Worm (Caenorhabditis elegans): ENCODE measurements around the gene cyp-13A2.

cyp-13A2 gene

ce11 chrII:9781842-9782241 lies 5.6 kb downstream of the cyp-13A2 start, which contains the start of gene cyp-13A1:
Gene cyp-13A1, minus strand, starts transcription at chrII:9781997.
- peak; percentile 55 for TF ChIP-seq nhr-80 (tag; optimal IDR thresholded peaks at IDR 0.05)
- no peak for TF ChIP-seq snpc-4 (GFP tag; optimal IDR thresholded peaks at IDR 0.05)
- TF ChIP-seq snpc-4 (tag; optimal IDR thresholded peaks at IDR 0.05) = no peak
- no peak for TF ChIP-seq Y53G8AR.9 (GFP tag; conservative IDR thresholded peaks at IDR 0.05)
- TF ChIP-seq attf-5 (GFP tag; optimal IDR thresholded peaks at IDR 0.05) = no peak
- no peak for TF ChIP-seq hrde-1 (tag; optimal IDR thresholded peaks at IDR 0.05; ENCODE audit: borderline replicate concordance)
- no peak for TF ChIP-seq rpc-1 (optimal IDR thresholded peaks at IDR 0.05)
- no peak for TF ChIP-seq rpc-1 (tag; optimal IDR thresholded peaks at IDR 0.05)

- TF ChIP-seq Y53G8AR.9 (GFP tag; conservative IDR thresholded peaks at IDR 0.05) (no peak), lin-40 (tag; optimal IDR thresholded peaks at IDR 0.05) (no peak), cebp-2 (GFP tag; IDR thresholded peaks at IDR 0.05) (no peak), sptf-2 (GFP tag; optimal IDR thresholded peaks at IDR 0.05) (no peak), nfya-2 (GFP tag; IDR thresholded peaks at IDR 0.05) (no peak), unc-62 (GFP tag; optimal IDR thresholded peaks at IDR 0.05) (no peak), ceh-27 (GFP tag; optimal IDR thresholded peaks at IDR 0.05) (no peak), lin-35 (GFP tag; optimal IDR thresholded peaks at IDR 0.05) (no peak), Y79H2A.3 (GFP tag; conservative IDR thresholded peaks at IDR 0.05) (no peak), zfh-2 (GFP tag; conservative IDR thresholded peaks at IDR 0.05) (no peak), B0261.1 (tag; optimal IDR thresholded peaks at IDR 0.05) (no peak), tbp1 (GFP tag; optimal IDR thresholded peaks at IDR 0.05) (no peak), C17E4.6 (GFP tag; IDR thresholded peaks at IDR 0.05) (no peak)
These were observed 8.9 kb downstream of the cyp-13A2 start for ce11 chrII:9778495-9778894.

ce11 chrII:9775790-9776189 lies 11.6 kb downstream of the cyp-13A2 start, which contains the start of gene T10B9.9:
Gene T10B9.9, minus strand, starts transcription at chrII:9775890.
- TF ChIP-seq snpc-4 (GFP tag; optimal IDR thresholded peaks at IDR 0.05) (no peak), snpc-4 (tag; optimal IDR thresholded peaks at IDR 0.05) (no peak), B0261.1 (tag; optimal IDR thresholded peaks at IDR 0.05) (no peak), hmg-20 (GFP tag; IDR thresholded peaks at IDR 0.05) (no peak), mes-4 (tag; optimal IDR thresholded peaks at IDR 0.05) (no peak), B0336.3 (GFP tag; IDR thresholded peaks at IDR 0.05) (no peak), nfya-1 (tag; optimal IDR thresholded peaks at IDR 0.05; ENCODE audit: borderline replicate concordance, insufficient read depth) (no peak), Y67H2A.10 (GFP tag; conservative IDR thresholded peaks at IDR 0.05) (no peak), cebp-1 (GFP tag; IDR thresholded peaks at IDR 0.05) (no peak), cebp-1 (tag; optimal IDR thresholded peaks at IDR 0.05) (no peak), ztf-26 (tag; optimal IDR thresholded peaks at IDR 0.05) (no peak), F22D6.2 (tag; optimal IDR thresholded peaks at IDR 0.05) (no peak), lag-1 (GFP tag; IDR thresholded peaks at IDR 0.05) (no peak), ceh-58 (GFP tag; IDR thresholded peaks at IDR 0.05) (no peak)

DNA sequence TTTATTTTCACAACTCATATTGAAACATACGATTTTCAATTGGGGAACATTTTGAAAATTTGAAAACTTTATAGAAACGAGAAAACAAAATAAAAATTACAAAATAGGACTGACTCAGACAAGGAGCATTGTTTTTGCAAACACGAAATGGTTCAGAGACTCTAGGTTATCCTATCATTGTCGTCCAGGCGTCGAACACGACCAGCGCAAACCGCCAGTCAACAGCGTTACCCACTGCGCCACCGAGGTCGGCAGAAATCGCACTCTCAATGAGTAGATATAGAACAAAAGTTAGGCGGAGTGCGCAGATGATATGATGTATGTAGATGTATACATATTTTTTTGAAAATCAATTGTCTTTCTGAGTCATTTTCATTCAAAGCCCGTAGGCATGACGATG lies 12.8 kb downstream of the cyp-13A2 start:
- peak; percentile 64 for TF ChIP-seq ztf-26 (tag; optimal IDR thresholded peaks at IDR 0.05)
- TF ChIP-seq ztf-3 (GFP tag; optimal IDR thresholded peaks at IDR 0.05) = no peak
- no peak for TF ChIP-seq nhr-179 (tag; optimal IDR thresholded peaks at IDR 0.05)
- TF ChIP-seq Y53G8AR.9 (GFP tag; conservative IDR thresholded peaks at IDR 0.05) = 0 out of 2 replicates have a peak, but pooled peaks have one; percentile 36
- TF ChIP-seq ceh-79 (tag; optimal IDR thresholded peaks at IDR 0.05) = no peak
- peak; percentile 76; the same call in 1 of the 2 replicates for TF ChIP-seq ztf-25 (GFP tag; IDR thresholded peaks at IDR 0.05)
- peak; percentile 69 for TF ChIP-seq F10E7.11 (tag; optimal IDR thresholded peaks at IDR 0.05)
- TF ChIP-seq madf-8 (GFP tag; conservative IDR thresholded peaks at IDR 0.05) = no peak
- TF ChIP-seq die-1 (tag; optimal IDR thresholded peaks at IDR 0.05) = peak; percentile 71
- TF ChIP-seq attf-6 (GFP tag; IDR thresholded peaks at IDR 0.05) = peak; percentile 38; the same call in 1 of the 2 replicates
- peak; percentile 78 for TF ChIP-seq ceh-27 (GFP tag; optimal IDR thresholded peaks at IDR 0.05)
- TF ChIP-seq F33H1.4 (GFP tag; IDR thresholded peaks at IDR 0.05) = peak; percentile 53
- TF ChIP-seq Y79H2A.3 (GFP tag; conservative IDR thresholded peaks at IDR 0.05) = peak; percentile 78
- TF ChIP-seq atf-7 (tag; optimal IDR thresholded peaks at IDR 0.05) = peak; percentile 50
- TF ChIP-seq hmg-1.2 (GFP tag; IDR thresholded peaks at IDR 0.05) = peak; percentile 70
- TF ChIP-seq attf-3 (GFP tag; conservative IDR thresholded peaks at IDR 0.05) = peak; percentile 66
- peak; percentile 76 for TF ChIP-seq madf-6 (GFP tag; IDR thresholded peaks at IDR 0.05)
- no peak; the same call in 1 of the 2 replicates for TF ChIP-seq lin-26 (GFP tag; IDR thresholded peaks at IDR 0.05)
- TF ChIP-seq egrh-3 (GFP tag; IDR thresholded peaks at IDR 0.05) = peak; percentile 48

Measured in whole organism, young adult.